Worm (Caenorhabditis elegans): ENCODE data around the gene B0336.13.

Gene B0336.13

ce11 chrIII:5711242-5711641 lies 17.4 kb downstream of the B0336.13 start, which contains the start of gene rbm-26:
TSS of gene rbm-26 (plus strand) at chrIII:5711542.
- no peak for TF ChIP-seq daf-16 (GFP tag; optimal IDR thresholded peaks at IDR 0.05)
- peak; percentile 6 for TF ChIP-seq daf-16 (tag; optimal IDR thresholded peaks at IDR 0.05)
- TF ChIP-seq ceh-62 (tag; optimal IDR thresholded peaks at IDR 0.05), result no peak

- TF ChIP-seq unc-130 (GFP tag; optimal IDR thresholded peaks at IDR 0.05) (no peak), cey-2 (tag; optimal IDR thresholded peaks at IDR 0.05; ENCODE audit: borderline replicate concordance, insufficient read depth) (no peak), Y105C5A.15 (GFP tag; IDR thresholded peaks at IDR 0.05) (no peak), dve-1 (tag; optimal IDR thresholded peaks at IDR 0.05; ENCODE audit: insufficient read depth) (no peak), aha-1 (tag) (peak; percentile 93), D1046.2 (GFP tag; IDR thresholded peaks at IDR 0.05) (0 out of 2 replicates have a peak, but pooled peaks have one; percentile 25), ceh-44 (GFP tag; IDR thresholded peaks at IDR 0.05) (no peak), ceh-62 (tag; optimal IDR thresholded peaks at IDR 0.05) (no peak), ceh-82 (tag; optimal IDR thresholded peaks at IDR 0.05) (no peak), dmd-9 (GFP tag; IDR thresholded peaks at IDR 0.05) (no peak), madf-5 (GFP tag; IDR thresholded peaks at IDR 0.05) (no peak), php-3 (GFP tag; IDR thresholded peaks at IDR 0.05) (no peak), F26F4.8 (GFP tag; conservative IDR thresholded peaks at IDR 0.05) (no peak), set-16 (GFP tag; IDR thresholded peaks at IDR 0.05) (peak; percentile 65), vab-7 (GFP tag; IDR thresholded peaks at IDR 0.05) (no peak), mes-2 (tag; optimal IDR thresholded peaks at IDR 0.05; ENCODE audit: poor library complexity, severe bottlenecking) (no peak), madf-9 (GFP tag; conservative IDR thresholded peaks at IDR 0.05) (no peak), unc-62 (GFP tag; optimal IDR thresholded peaks at IDR 0.05 in 1 of 2) (peak in 1 of 2 experiments; percentile 32), unc-62 (tag; optimal IDR thresholded peaks at IDR 0.05) (no peak), ceh-20 (GFP tag; IDR thresholded peaks at IDR 0.05) (no peak)
These were observed 18.2 kb downstream of the B0336.13 start for ce11 chrIII:5711881-5712643.

ce11 chrIII:5714230-5714983 lies 20.6 kb downstream of the B0336.13 start, which contains the start of gene arf-1:
TSS of gene arf-1 (plus strand) at chrIII:5714886.
- TF ChIP-seq nhr-41 (GFP tag; IDR thresholded peaks at IDR 0.05) (no peak), dmd-6 (GFP tag; IDR thresholded peaks at IDR 0.05) (no peak), lin-38 (GFP tag; IDR thresholded peaks at IDR 0.05) (peak; percentile 23; the same call in 1 of the 2 replicates), unc-62 (GFP tag; optimal IDR thresholded peaks at IDR 0.05 in 1 of 2) (peak in 1 of 2 experiments; percentile 21), unc-62 (tag; optimal IDR thresholded peaks at IDR 0.05) (no peak), aha-1 (tag) (peak; percentile 65), hlh-30 (tag; optimal IDR thresholded peaks at IDR 0.05; ENCODE audit: insufficient read depth) (peak; percentile 51), nhr-10 (tag; optimal IDR thresholded peaks at IDR 0.05) (no peak), lin-39 (tag; optimal IDR thresholded peaks at IDR 0.05) (no peak), Y75B8A.6 (GFP tag; IDR thresholded peaks at IDR 0.05) (0 out of 2 replicates have a peak, but pooled peaks have one; percentile 8), Y5F2A.4 (GFP tag; optimal IDR thresholded peaks at IDR 0.05) (no peak), daf-16 (GFP tag; optimal IDR thresholded peaks at IDR 0.05) (no peak), daf-16 (tag; optimal IDR thresholded peaks at IDR 0.05) (no peak), php-3 (GFP tag; IDR thresholded peaks at IDR 0.05) (peak; percentile 76), dve-1 (tag; optimal IDR thresholded peaks at IDR 0.05; ENCODE audit: insufficient read depth) (peak; percentile 21)

ce11 chrIII:5714984-5715454 lies 21.2 kb downstream of the B0336.13 start:
- TF ChIP-seq nhr-237 (tag; optimal IDR thresholded peaks at IDR 0.05) (no peak), lin-13 (GFP tag; optimal IDR thresholded peaks at IDR 0.05) (no peak), saeg-2 (GFP tag; IDR thresholded peaks at IDR 0.05) (no peak), ces-1 (GFP tag; optimal IDR thresholded peaks at IDR 0.05) (no peak), hif-1 (tag; optimal IDR thresholded peaks at IDR 0.05) (no peak), F44E2.7 (GFP tag; IDR thresholded peaks at IDR 0.05) (no peak), Y5F2A.4 (GFP tag; optimal IDR thresholded peaks at IDR 0.05) (no peak), fos-1 (tag; optimal IDR thresholded peaks at IDR 0.05) (no peak), daf-8 (GFP tag; IDR thresholded peaks at IDR 0.05) (no peak), daf-16 (GFP tag; optimal IDR thresholded peaks at IDR 0.05) (no peak), daf-16 (tag; optimal IDR thresholded peaks at IDR 0.05) (peak; percentile 8), ceh-20 (GFP tag; IDR thresholded peaks at IDR 0.05) (no peak; the same call in 1 of the 2 replicates), mdl-1 (tag; optimal IDR thresholded peaks at IDR 0.05) (no peak), ceh-32 (tag; optimal IDR thresholded peaks at IDR 0.05; ENCODE audit: poor library complexity) (no peak), madf-9 (GFP tag; conservative IDR thresholded peaks at IDR 0.05) (no peak), lin-1 (GFP tag; IDR thresholded peaks at IDR 0.05) (0 out of 2 replicates have a peak, but pooled peaks have one; percentile 6)
